Worm (Caenorhabditis elegans) whole organism, young adult: ENCODE results near the gene T28A8.6.

Experiments
- F55B11.4 ChIP-seq: sonication (generic microtip); optimal IDR thresholded peaks from 2 replicates; lab custom pipeline; 2016; ENCODE audit warnings: missing compliant biosample characterization, missing genetic modification characterization, borderline replicate concordance; ENCODE audit not compliant: insufficient read depth
- aptf-3 ChIP-seq: fragments of 200-800 bp; sonication (Bioruptor generic); IDR thresholded peaks from 2 replicates; pipeline ENCODE4 v1.3.6; 2022; ENCODE audit warnings: missing genetic modification characterization, missing compliant biosample characterization
- ccch-3 ChIP-seq: fragments of 200-800 bp; sonication (Bioruptor generic); optimal IDR thresholded peaks from 2 replicates; lab custom pipeline; 2018; ENCODE audit warnings: mild to moderate bottlenecking, missing genetic modification characterization, missing compliant biosample characterization
- dpl-1 ChIP-seq: fragments of 150-350 bp; optimal IDR thresholded peaks from 2 replicates; lab custom pipeline; 2014; ENCODE audit warnings: missing biosample characterization, missing genetic modification reagents, missing genetic modification characterization
- efl-1 ChIP-seq: fragments of 150-350 bp; optimal IDR thresholded peaks from 2 replicates; lab custom pipeline; 2014; ENCODE audit warnings: missing biosample characterization, missing genetic modification reagents, missing genetic modification characterization
- hmg-1.2 ChIP-seq: fragments of 200-800 bp; sonication (Bioruptor generic); IDR thresholded peaks from 2 replicates; pipeline ENCODE4 v1.3.6; 2022; ENCODE audit warnings: missing genetic modification reagents, missing genetic modification characterization, missing compliant biosample characterization
- nfya-1 ChIP-seq: sonication (generic microtip); optimal IDR thresholded peaks from 2 replicates; lab custom pipeline; 2017; ENCODE audit warnings: antibody characterized with exemption, missing compliant biosample characterization, missing genetic modification characterization, borderline replicate concordance; ENCODE audit not compliant: insufficient read depth
- pha-4 ChIP-seq: fragments of 150-350 bp; sonication (generic microtip); optimal IDR thresholded peaks from 2 replicates; lab custom pipeline; 2014; ENCODE audit warnings: missing biosample characterization, missing genetic modification reagents, missing genetic modification characterization
- snpc-4 ChIP-seq, 5 experiments: fragments of 150-350 bp in 1 of 5; sonication (generic microtip) in 4 of 5; optimal IDR thresholded peaks; 2 replicates each; lab custom pipeline; 2014 to 2018; ENCODE audit warnings: missing genetic modification characterization in 5 of 5, missing biosample characterization in 3 of 5, antibody characterized with exemption in 2 of 5, mild to moderate bottlenecking in 2 of 5, missing compliant biosample characterization in 2 of 5, missing genotype in 2 of 5, moderate library complexity in 2 of 5, missing genetic modification reagents in 1 of 5
- tbp1 ChIP-seq: fragments of 200-800 bp; sonication (Bioruptor generic); optimal IDR thresholded peaks from 2 replicates; lab custom pipeline; 2018; ENCODE audit warnings: mild to moderate bottlenecking, missing genetic modification characterization, missing compliant biosample characterization
- unc-130 ChIP-seq: sonication (generic microtip); optimal IDR thresholded peaks from 2 replicates; lab custom pipeline; 2016; ENCODE audit warnings: missing genetic modification reagents, missing genetic modification characterization, missing compliant biosample characterization
- ztf-3 ChIP-seq: fragments of 200-800 bp; sonication (Bioruptor generic); optimal IDR thresholded peaks from 2 replicates; lab custom pipeline; 2018; ENCODE audit warnings: mild to moderate bottlenecking, missing genetic modification characterization, missing compliant biosample characterization

- TF ChIP-seq dpl-1 (no peak), tbp1 (GFP tag; lab: Kevin White, UChicago) (no peak), ztf-3 (GFP tag; lab: Kevin White, UChicago) (no peak), snpc-4 (GFP tag; optimal IDR thresholded peaks at IDR 0.05; lab: Kevin White, UChicago) (no peak), snpc-4 (tag; optimal IDR thresholded peaks at IDR 0.05; lab: Kevin White, UChicago) (no peak), pha-4 (tag; lab: Kevin White, UChicago) (no peak), aptf-3 (no peak), ccch-3 (GFP tag; lab: Kevin White, UChicago) (no peak), nfya-1 (no peak), efl-1 (GFP tag; lab: Kevin White, UChicago) (no peak), hmg-1.2 (GFP tag; lab: Robert Waterston, UW) (no peak), unc-130 (GFP tag; lab: Kevin White, UChicago) (no peak), F55B11.4 (tag; lab: Kevin White, UChicago) (no peak)
Observed at ce11 chrIII:13455816-13456215, 43.2 kb upstream of the T28A8.6 start.
